Worm (Caenorhabditis elegans) whole organism, early embryonic: ENCODE data around the gene C17G10.13.

Experiments used
- B0310.2 ChIP-seq: sonication (generic microtip); optimal IDR thresholded peaks from 2 replicates; lab custom pipeline; 2016; ENCODE audit warnings: mild to moderate bottlenecking, missing genetic modification characterization, missing compliant biosample characterization
- F13C5.2 ChIP-seq: sonication (generic microtip); optimal IDR thresholded peaks from 2 replicates; lab custom pipeline; 2017; ENCODE audit warnings: mild to moderate bottlenecking, missing genetic modification characterization, inconsistent platforms, missing compliant biosample characterization
- aly-1 ChIP-seq: sonication (generic microtip); optimal IDR thresholded peaks from 2 replicates; lab custom pipeline; 2016; ENCODE audit warnings: missing genetic modification characterization, missing compliant biosample characterization
- ama-1 ChIP-seq: fragments of 150-350 bp; optimal IDR thresholded peaks from 2 replicates; lab custom pipeline; 2014
- ceh-13 ChIP-seq: fragments of 200-800 bp; sonication (Bioruptor generic); optimal IDR thresholded peaks from 2 replicates; lab custom pipeline; 2018; ENCODE audit warnings: mild to moderate bottlenecking, missing genetic modification characterization, missing compliant biosample characterization
- ceh-36 ChIP-seq: sonication (generic microtip); optimal IDR thresholded peaks from 2 replicates; lab custom pipeline; 2016; ENCODE audit warnings: missing genetic modification characterization, inconsistent platforms, missing compliant biosample characterization
- ets-7 ChIP-seq: sonication (generic microtip); optimal IDR thresholded peaks from 2 replicates; lab custom pipeline; 2016; ENCODE audit warnings: missing genotype, missing genetic modification characterization, missing compliant biosample characterization
- flt-1 ChIP-seq: fragments of 200-800 bp; sonication (Bioruptor generic); IDR thresholded peaks from 2 replicates; pipeline ENCODE4 v1.3.6; 2022; ENCODE audit warnings: missing genetic modification characterization, missing compliant biosample characterization
- hmbx-1 ChIP-seq: sonication (generic microtip); optimal IDR thresholded peaks from 2 replicates; lab custom pipeline; 2016; ENCODE audit warnings: mild to moderate bottlenecking, missing genetic modification characterization, missing compliant biosample characterization
- hmg-4 ChIP-seq: fragments of 200-800 bp; sonication (Bioruptor generic); optimal IDR thresholded peaks from 2 replicates; lab custom pipeline; 2018; ENCODE audit warnings: mild to moderate bottlenecking, missing genetic modification characterization, missing compliant biosample characterization
- hnd-1 ChIP-seq: sonication (generic microtip); optimal IDR thresholded peaks from 2 replicates; lab custom pipeline; 2016; ENCODE audit warnings: missing genetic modification characterization, missing compliant biosample characterization
- pes-1 ChIP-seq: fragments of 200-800 bp; sonication (Bioruptor generic); IDR thresholded peaks from 2 replicates; pipeline ENCODE4 v1.3.6; 2022; ENCODE audit warnings: missing genetic modification reagents, missing genetic modification characterization, missing compliant biosample characterization
- scrt-1 ChIP-seq: fragments of 200-800 bp; sonication (Bioruptor generic); IDR thresholded peaks from 2 replicates; pipeline ENCODE4 v1.3.6; 2022; ENCODE audit warnings: missing genetic modification characterization, missing compliant biosample characterization
- sea-1 ChIP-seq: fragments of 200-800 bp; sonication (Bioruptor generic); conservative IDR thresholded peaks from 2 replicates; pipeline ENCODE4 v1.3.6; 2022; ENCODE audit warnings: missing genetic modification characterization, missing compliant biosample characterization
- tbx-11 ChIP-seq: fragments of 200-800 bp; sonication (Bioruptor generic); IDR thresholded peaks from 2 replicates; pipeline ENCODE4 v1.3.6; 2022; ENCODE audit warnings: missing genetic modification characterization, missing compliant biosample characterization
- tbx-37 ChIP-seq: fragments of 200-800 bp; sonication (Bioruptor generic); conservative IDR thresholded peaks from 2 replicates; pipeline ENCODE4 v1.3.6; 2022; ENCODE audit warnings: missing genetic modification reagents, missing genetic modification characterization, missing compliant biosample characterization
- tra-4 ChIP-seq: sonication (generic microtip); optimal IDR thresholded peaks from 2 replicates; lab custom pipeline; 2017; ENCODE audit warnings: missing genetic modification characterization, missing compliant biosample characterization

The C17G10.13 gene

DNA sequence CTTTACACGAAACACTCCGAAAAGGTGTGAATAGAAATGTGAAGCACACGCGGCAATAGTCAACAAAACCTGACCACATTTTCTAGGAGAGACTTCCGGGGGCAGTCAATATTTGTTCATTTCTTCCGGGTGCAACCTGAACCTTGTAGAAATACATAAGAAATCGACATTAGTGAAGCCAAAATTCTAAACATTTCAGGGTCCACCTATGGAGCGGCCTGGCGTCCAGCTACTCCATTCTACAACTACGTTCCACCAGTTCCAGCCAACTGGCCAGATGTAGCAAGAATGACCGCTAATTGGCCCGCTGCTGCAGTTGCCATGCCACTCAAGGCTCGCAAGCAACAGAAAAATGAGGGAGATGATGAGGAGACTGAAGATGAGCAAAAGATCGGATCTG, 10.4 kb downstream of the C17G10.13 start:
- TF ChIP-seq ceh-36 (no peak), flt-1 (GFP tag; lab: Robert Waterston, UW) (no peak), tbx-37 (GFP tag; lab: Robert Waterston, UW) (no peak), ceh-13 (GFP tag; lab: Kevin White, UChicago) (no peak), hmg-4 (no peak), pes-1 (no peak), hnd-1 (tag; lab: Kevin White, UChicago) (no peak), aly-1 (tag; lab: Kevin White, UChicago) (no peak), tra-4 (tag; lab: Kevin White, UChicago) (no peak), B0310.2 (tag; lab: Kevin White, UChicago) (no peak), sea-1 (GFP tag; lab: Robert Waterston, UW) (no peak), ets-7 (tag; lab: Kevin White, UChicago) (no peak)

DNA sequence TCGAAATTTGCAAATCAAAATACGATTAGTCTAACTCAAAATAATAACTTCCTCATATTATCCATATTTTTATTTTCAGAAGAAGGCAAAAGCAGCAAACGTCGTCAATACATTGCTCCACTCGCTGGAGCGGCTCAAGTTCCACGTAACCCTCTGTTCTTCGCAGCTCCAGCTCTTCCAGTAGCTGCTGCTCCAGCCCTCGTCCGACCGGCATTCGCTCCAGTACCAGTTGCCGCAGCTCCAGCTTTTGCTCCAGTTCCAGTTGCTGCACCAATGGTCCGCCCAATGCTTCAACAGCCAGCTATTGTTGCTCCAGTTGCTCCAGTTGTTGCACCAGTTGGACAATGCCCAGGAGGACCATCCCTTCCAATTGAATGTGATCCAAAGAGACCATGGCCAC, 10.9 kb downstream of the C17G10.13 start:
- TF ChIP-seq hmg-4 (no peak), hmbx-1 (tag; lab: Kevin White, UChicago) (no peak), tra-4 (tag; lab: Kevin White, UChicago) (no peak), tbx-37 (GFP tag; lab: Robert Waterston, UW) (no peak), sea-1 (GFP tag; lab: Robert Waterston, UW) (no peak), B0310.2 (tag; lab: Kevin White, UChicago) (no peak)

ce11 chrII:5578035-5578434, 11.6 kb downstream of the C17G10.13 start, which contains the start of gene T25E4.1:
Gene T25E4.1, plus strand, starts transcription at chrII:5578335.
- no peak for TF ChIP-seq tbx-37 (GFP tag; lab: Robert Waterston, UW)
- TF ChIP-seq B0310.2 (tag; lab: Kevin White, UChicago): no peak
- no peak for TF ChIP-seq aly-1 (tag; lab: Kevin White, UChicago)
- TF ChIP-seq hmbx-1 (tag; lab: Kevin White, UChicago): no peak
- no peak for TF ChIP-seq ceh-13 (GFP tag; lab: Kevin White, UChicago)
- TF ChIP-seq tbx-11 (GFP tag; lab: Robert Waterston, UW): no peak
- TF ChIP-seq hnd-1 (tag; lab: Kevin White, UChicago): no peak
- no peak for TF ChIP-seq tra-4 (tag; lab: Kevin White, UChicago)
- no peak for TF ChIP-seq ets-7 (tag; lab: Kevin White, UChicago)
- TF ChIP-seq pes-1: no peak
- TF ChIP-seq F13C5.2 (tag; lab: Kevin White, UChicago): no peak
- no peak for TF ChIP-seq sea-1 (GFP tag; lab: Robert Waterston, UW)
- TF ChIP-seq hmg-4: no peak
- TF ChIP-seq ceh-36: no peak
- TF ChIP-seq ama-1 (lab: Kevin White, UChicago): no peak

DNA sequence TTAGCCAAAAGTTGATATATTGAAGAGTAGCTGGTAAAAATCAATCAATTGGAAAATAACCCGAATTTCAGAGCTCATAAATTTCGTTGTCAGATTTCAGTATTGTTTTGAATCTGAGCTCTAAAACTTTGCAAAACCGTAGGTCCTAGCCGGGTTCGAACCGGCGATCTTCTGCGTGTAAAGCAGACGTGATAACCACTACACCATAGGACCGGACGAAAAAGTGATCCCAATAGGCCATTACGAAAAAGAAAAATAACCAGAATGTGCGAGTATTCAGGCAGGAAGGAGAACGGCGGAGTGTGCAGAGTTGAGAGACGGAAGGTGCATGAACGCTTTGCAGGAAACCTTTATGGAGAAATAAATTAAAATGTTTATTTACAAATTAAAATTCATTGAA, 12.5 kb downstream of the C17G10.13 start:
- no peak for TF ChIP-seq aly-1 (tag; lab: Kevin White, UChicago)
- peak; percentile 73 for TF ChIP-seq flt-1 (GFP tag; lab: Robert Waterston, UW)
- TF ChIP-seq pes-1: no peak
- no peak for TF ChIP-seq ama-1 (lab: Kevin White, UChicago)
- no peak for TF ChIP-seq tra-4 (tag; lab: Kevin White, UChicago)
- TF ChIP-seq scrt-1 (GFP tag; lab: Robert Waterston, UW): peak; percentile 66
- peak; percentile 33 for TF ChIP-seq F13C5.2 (tag; lab: Kevin White, UChicago)
- TF ChIP-seq ceh-13 (GFP tag; lab: Kevin White, UChicago): peak; percentile 36
- peak; percentile 20 for TF ChIP-seq hnd-1 (tag; lab: Kevin White, UChicago)
- TF ChIP-seq hmg-4: peak; percentile 76
- TF ChIP-seq ceh-36: peak; percentile 33
- TF ChIP-seq B0310.2 (tag; lab: Kevin White, UChicago): peak; percentile 27
- TF ChIP-seq sea-1 (GFP tag; lab: Robert Waterston, UW): 0 out of 2 replicates have a peak, but pooled peaks have one; percentile 64
- peak; percentile 37; the same call in 1 of the 2 replicates for TF ChIP-seq tbx-37 (GFP tag; lab: Robert Waterston, UW)
- TF ChIP-seq tbx-11 (GFP tag; lab: Robert Waterston, UW): peak; percentile 59; the same call in 1 of the 2 replicates
- TF ChIP-seq ets-7 (tag; lab: Kevin White, UChicago): no peak
- TF ChIP-seq hmbx-1 (tag; lab: Kevin White, UChicago): peak; percentile 22

ce11 chrII:5574925-5575324, 14.7 kb downstream of the C17G10.13 start:
- TF ChIP-seq hmbx-1 (tag; lab: Kevin White, UChicago): no peak
- no peak for TF ChIP-seq ceh-36
- TF ChIP-seq F13C5.2 (tag; lab: Kevin White, UChicago): no peak
- TF ChIP-seq scrt-1 (GFP tag; lab: Robert Waterston, UW): no peak
- TF ChIP-seq ceh-13 (GFP tag; lab: Kevin White, UChicago): no peak
- no peak for TF ChIP-seq aly-1 (tag; lab: Kevin White, UChicago)

- TF ChIP-seq F13C5.2 (tag; lab: Kevin White, UChicago) (no peak), flt-1 (GFP tag; lab: Robert Waterston, UW) (no peak), ets-7 (tag; lab: Kevin White, UChicago) (no peak), pes-1 (no peak), hmg-4 (no peak), hmbx-1 (tag; lab: Kevin White, UChicago) (no peak), scrt-1 (GFP tag; lab: Robert Waterston, UW) (no peak)
Observed at ce11 chrII:5572082-5572746, 17.4 kb downstream of the C17G10.13 start.

- TF ChIP-seq ama-1 (lab: Kevin White, UChicago): no peak
- no peak for TF ChIP-seq aly-1 (tag; lab: Kevin White, UChicago)
- no peak for TF ChIP-seq ceh-13 (GFP tag; lab: Kevin White, UChicago)
- TF ChIP-seq F13C5.2 (tag; lab: Kevin White, UChicago): no peak
- TF ChIP-seq tbx-11 (GFP tag; lab: Robert Waterston, UW): no peak
- TF ChIP-seq hmg-4: no peak
- TF ChIP-seq hmbx-1 (tag; lab: Kevin White, UChicago): no peak
- TF ChIP-seq pes-1: no peak
- TF ChIP-seq tra-4 (tag; lab: Kevin White, UChicago): no peak
- no peak for TF ChIP-seq sea-1 (GFP tag; lab: Robert Waterston, UW)
- TF ChIP-seq ets-7 (tag; lab: Kevin White, UChicago): no peak
- no peak for TF ChIP-seq scrt-1 (GFP tag; lab: Robert Waterston, UW)
- TF ChIP-seq flt-1 (GFP tag; lab: Robert Waterston, UW): no peak
- no peak for TF ChIP-seq hnd-1 (tag; lab: Kevin White, UChicago)
Observed at ce11 chrII:5570272-5570671, 19.3 kb downstream of the C17G10.13 start, which contains the start of the genes C17C3.1 and C17C3.15. Gene C17C3.1, plus strand, starts transcription at chrII:5570572. Gene C17C3.15, plus strand, starts transcription at chrII:5570654.
